Worm (Caenorhabditis elegans): ENCODE results near the gene vps-60.
A peak's percentile ranks its signal among the peaks of the same experiment; 100 is the strongest.

The vps-60 gene

DNA sequence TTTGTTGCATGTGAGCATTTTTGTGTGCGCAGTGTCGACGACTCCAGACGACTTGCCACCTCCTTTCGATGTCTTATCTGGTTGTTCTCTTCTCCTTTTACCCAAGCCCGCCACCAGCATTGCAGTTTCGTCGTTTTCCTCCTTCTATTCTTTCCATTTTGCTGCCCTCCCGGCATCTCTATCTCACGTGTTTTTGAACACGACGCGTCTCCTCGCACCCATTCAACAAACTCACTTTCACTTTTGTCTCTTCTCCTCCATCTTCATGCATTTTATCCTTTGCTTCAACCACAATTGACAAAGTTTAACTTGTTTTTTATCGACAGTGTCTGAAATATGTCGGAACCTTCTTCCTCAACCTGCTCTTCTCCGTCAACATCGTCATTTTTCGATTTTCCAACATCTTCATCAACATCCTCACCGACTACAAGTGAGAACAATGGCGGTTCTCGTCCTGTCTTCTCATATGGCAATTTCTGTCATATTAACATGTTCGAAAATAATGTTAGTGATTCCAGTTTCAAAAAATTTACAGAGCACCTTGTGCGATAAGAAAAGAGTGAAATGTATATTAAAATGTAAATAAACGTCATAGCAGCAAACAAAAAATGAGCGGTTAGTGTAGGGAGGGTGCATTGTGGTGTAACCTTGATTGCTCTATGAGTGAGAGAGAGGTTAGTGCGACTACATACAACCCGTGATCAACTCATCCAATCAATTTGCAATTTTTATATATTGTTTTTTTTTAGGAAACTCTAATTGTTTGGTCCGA, 4.9 kb upstream of the vps-60 start, which contains the start of gene fip-4 (continued):
- no peak for TF ChIP-seq xbp-1 (tag; optimal IDR thresholded peaks at IDR 0.05)
- TF ChIP-seq lsy-2 (tag; optimal IDR thresholded peaks at IDR 0.05) = peak; percentile 6 to 30
- no peak for TF ChIP-seq unc-98 (GFP tag; IDR thresholded peaks at IDR 0.05)
- no peak for TF ChIP-seq zip-4 (GFP tag; optimal IDR thresholded peaks at IDR 0.05)
- TF ChIP-seq ztf-4 (tag; optimal IDR thresholded peaks at IDR 0.05) = peak; percentile 22
- no peak for TF ChIP-seq unc-30 (tag; optimal IDR thresholded peaks at IDR 0.05)
- no peak for TF ChIP-seq lin-15B (tag; optimal IDR thresholded peaks at IDR 0.05)
- TF ChIP-seq ets-5 (GFP tag; IDR thresholded peaks at IDR 0.05) = no peak
- TF ChIP-seq fkh-8 (tag; optimal IDR thresholded peaks at IDR 0.05) = no peak
- TF ChIP-seq ceh-8 (GFP tag; optimal IDR thresholded peaks at IDR 0.05) = no peak
- TF ChIP-seq nhr-12 (tag; optimal IDR thresholded peaks at IDR 0.05) = no peak
- TF ChIP-seq nhr-20 (tag; optimal IDR thresholded peaks at IDR 0.05) = peak; percentile 61
- TF ChIP-seq sptf-1 (tag; optimal IDR thresholded peaks at IDR 0.05) = no peak
- TF ChIP-seq F16B12.6 (tag; optimal IDR thresholded peaks at IDR 0.05) = no peak
- TF ChIP-seq C04F5.9 (tag; optimal IDR thresholded peaks at IDR 0.05) = no peak
- no peak for TF ChIP-seq pqm-1 (tag; optimal IDR thresholded peaks at IDR 0.05)
- no peak for TF ChIP-seq swsn-7 (tag; optimal IDR thresholded peaks at IDR 0.05)
- TF ChIP-seq blmp-1 (tag; optimal IDR thresholded peaks at IDR 0.05) = peak; percentile 99
- no peak for TF ChIP-seq mef-2 (tag; optimal IDR thresholded peaks at IDR 0.05)
- TF ChIP-seq nhr-85 (tag) = peak; percentile 87
- no peak for TF ChIP-seq dsc-1 (tag; optimal IDR thresholded peaks at IDR 0.05)
- TF ChIP-seq fkh-4 (tag; optimal IDR thresholded peaks at IDR 0.05; ENCODE audit: borderline replicate concordance) = no peak
- no peak for TF ChIP-seq C34B4.2 (tag; optimal IDR thresholded peaks at IDR 0.05)
- TF ChIP-seq alr-1 (tag; optimal IDR thresholded peaks at IDR 0.05; ENCODE audit: borderline replicate concordance) = no peak
- TF ChIP-seq egl-27 (tag; optimal IDR thresholded peaks at IDR 0.05) = no peak
- TF ChIP-seq zag-1 (tag; optimal IDR thresholded peaks at IDR 0.05) = no peak
- TF ChIP-seq lin-13 (GFP tag; optimal IDR thresholded peaks at IDR 0.05) = no peak
- no peak for TF ChIP-seq tlp-1 (tag; optimal IDR thresholded peaks at IDR 0.05)
- TF ChIP-seq nhr-76 (tag; optimal IDR thresholded peaks at IDR 0.05) = no peak
- TF ChIP-seq Y116A8C.19 (tag; optimal IDR thresholded peaks at IDR 0.05; ENCODE audit: borderline replicate concordance) = no peak
- no peak for TF ChIP-seq ceh-63 (GFP tag; optimal IDR thresholded peaks at IDR 0.05)
- no peak for TF ChIP-seq nhr-77 (tag; optimal IDR thresholded peaks at IDR 0.05)
- TF ChIP-seq skn-1 (tag; optimal IDR thresholded peaks at IDR 0.05) = no peak
- TF ChIP-seq dpl-1 (GFP tag; optimal IDR thresholded peaks at IDR 0.05) = peak in 1 of 3 experiments; percentile 2
- TF ChIP-seq mdl-1 (tag; optimal IDR thresholded peaks at IDR 0.05) = peak in 1 of 2 experiments; percentile 77
- no peak for TF ChIP-seq hlh-17 (GFP tag; optimal IDR thresholded peaks at IDR 0.05; ENCODE audit: borderline replicate concordance)
- no peak for TF ChIP-seq fos-1 (tag; optimal IDR thresholded peaks at IDR 0.05)
- peak; percentile 63 for TF ChIP-seq nhr-19 (GFP tag; conservative IDR thresholded peaks at IDR 0.05)
- TF ChIP-seq ztf-11 (tag; optimal IDR thresholded peaks at IDR 0.05) = peak in 1 of 2 experiments; percentile 2
- peak; percentile 52 for TF ChIP-seq nhr-71 (tag; optimal IDR thresholded peaks at IDR 0.05)
- no peak for TF ChIP-seq isw-1 (GFP tag; IDR thresholded peaks at IDR 0.05)
- no peak for TF ChIP-seq pag-3 (tag; optimal IDR thresholded peaks at IDR 0.05; ENCODE audit: borderline replicate concordance, insufficient read depth)
- no peak for TF ChIP-seq mab-9 (GFP tag; IDR thresholded peaks at IDR 0.05)

All from whole organism, L1 larva.